In the genomic region with DNA sequence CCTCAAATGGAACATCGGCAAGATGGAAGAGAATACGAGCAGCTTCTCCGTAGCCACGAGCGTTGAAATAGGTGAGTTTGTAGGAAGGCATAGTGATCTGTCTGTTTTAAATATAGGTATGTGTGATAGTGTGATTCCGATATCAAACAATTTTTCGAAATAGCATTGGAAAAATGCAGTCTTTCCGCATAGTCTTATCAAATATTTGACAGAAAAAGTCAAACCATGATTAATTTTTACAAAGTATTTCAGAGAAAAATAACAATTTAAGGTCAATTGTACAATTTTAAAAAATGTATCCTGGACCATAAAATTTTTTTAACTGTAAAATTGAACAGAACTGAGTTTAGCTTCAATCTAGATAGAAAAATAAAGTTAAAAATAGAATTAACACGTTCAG, we compare ENCODE assay signal across 4 worm cellular contexts.
TF ChIP-seq lines count a peak whose summit lies in the region.

A gene (minus strand): TSS at position 101 of the 400 bp plus-strand sequence.

TF ChIP-seq in whole organism, L2 larva, 48 proteins besides CTCF, POLR2A, EP300 and RAD21:
- TF ChIP-seq nhr-77 (tag; optimal IDR thresholded peaks at IDR 0.05; lab: Kevin White, UChicago) (no peak), fos-1 (tag; optimal IDR thresholded peaks at IDR 0.05; lab: Kevin White, UChicago) (peak; percentile 25)
TF ChIP-seq in whole organism, L2 larva: peak in this region for 1.

TF ChIP-seq in whole organism, L3 larva, 47 proteins besides CTCF, POLR2A, EP300 and RAD21:
- TF ChIP-seq elt-2 (tag; optimal IDR thresholded peaks at IDR 0.05; lab: Kevin White, UChicago) (peak; percentile 26), fos-1 (tag; optimal IDR thresholded peaks at IDR 0.05; lab: Kevin White, UChicago) (no peak)
TF ChIP-seq in whole organism, L3 larva: peak in this region for 1.

TF ChIP-seq in whole organism, L4 larva, 104 proteins besides CTCF, POLR2A, EP300 and RAD21:
- TF ChIP-seq fos-1 (tag; optimal IDR thresholded peaks at IDR 0.05; lab: Kevin White, UChicago) (no peak), mxl-2 (GFP tag; conservative IDR thresholded peaks at IDR 0.05; lab: Robert Waterston, UW) (no peak), lim-7 (GFP tag; IDR thresholded peaks at IDR 0.05; lab: Robert Waterston, UW) (no peak), ceh-44 (GFP tag; IDR thresholded peaks at IDR 0.05; lab: Robert Waterston, UW) (no peak), fkh-10 (GFP tag; optimal IDR thresholded peaks at IDR 0.05; lab: Kevin White, UChicago) (no peak), nhr-28 (tag; optimal IDR thresholded peaks at IDR 0.05; lab: Kevin White, UChicago) (peak; percentile 17), pqm-1 (tag; optimal IDR thresholded peaks at IDR 0.05; lab: Kevin White, UChicago) (peak; percentile 41), dmd-9 (GFP tag; IDR thresholded peaks at IDR 0.05; lab: Robert Waterston, UW) (no peak), nhr-48 (tag; optimal IDR thresholded peaks at IDR 0.05; lab: Kevin White, UChicago) (no peak), hif-1 (tag; optimal IDR thresholded peaks at IDR 0.05; lab: Kevin White, UChicago) (no peak), nhr-6 (tag; optimal IDR thresholded peaks at IDR 0.05; lab: Kevin White, UChicago) (no peak), nhr-41 (GFP tag; IDR thresholded peaks at IDR 0.05; lab: Robert Waterston, UW) (no peak), ces-1 (GFP tag; optimal IDR thresholded peaks at IDR 0.05; lab: Kevin White, UChicago) (no peak), ceh-20 (GFP tag; IDR thresholded peaks at IDR 0.05; lab: Robert Waterston, UW) (no peak), rbr-2 (tag; optimal IDR thresholded peaks at IDR 0.05; lab: Kevin White, UChicago) (no peak), set-16 (GFP tag; IDR thresholded peaks at IDR 0.05; lab: Robert Waterston, UW) (no peak), daf-16 (GFP tag; optimal IDR thresholded peaks at IDR 0.05; lab: Kevin White, UChicago) (no peak), daf-16 (tag; optimal IDR thresholded peaks at IDR 0.05; lab: Kevin White, UChicago) (peak; percentile 4), lin-1 (GFP tag; IDR thresholded peaks at IDR 0.05; lab: Robert Waterston, UW) (no peak), F26F4.8 (GFP tag; conservative IDR thresholded peaks at IDR 0.05; lab: Robert Waterston, UW) (no peak), nhr-76 (tag; optimal IDR thresholded peaks at IDR 0.05; lab: Kevin White, UChicago) (no peak), R02D3.7 (tag; optimal IDR thresholded peaks at IDR 0.05; lab: Kevin White, UChicago) (no peak), F49E8.2 (tag; optimal IDR thresholded peaks at IDR 0.05; lab: Kevin White, UChicago; ENCODE audit: borderline replicate concordance) (no peak), D1046.2 (GFP tag; IDR thresholded peaks at IDR 0.05; lab: Robert Waterston, UW) (no peak)

TF ChIP-seq in whole organism, young adult, 124 proteins besides CTCF, POLR2A, EP300 and RAD21:
- TF ChIP-seq nhr-80 (tag; optimal IDR thresholded peaks at IDR 0.05; lab: Kevin White, UChicago), result peak; percentile 39
- TF ChIP-seq madf-8 (GFP tag; conservative IDR thresholded peaks at IDR 0.05; lab: Robert Waterston, UW), result no peak
TF ChIP-seq in whole organism, young adult: peak in this region for 1.
